Worm (Caenorhabditis elegans) whole organism, L4 larva: Measurements from ENCODE around the gene F22B7.3.

Source experiments
- F10B5.3 ChIP-seq: sonication (generic microtip); optimal IDR thresholded peaks from 2 replicates; lab custom pipeline; 2016; ENCODE audit warnings: mild to moderate bottlenecking, missing genetic modification characterization, missing compliant biosample characterization
- F26F4.8 ChIP-seq: fragments of 200-800 bp; sonication (Bioruptor generic); conservative IDR thresholded peaks from 2 replicates; pipeline ENCODE4 v1.3.6; 2022; ENCODE audit warnings: missing genetic modification characterization, missing compliant biosample characterization
- F37D6.2 ChIP-seq: sonication (generic microtip); optimal IDR thresholded peaks from 2 replicates; lab custom pipeline; 2016; ENCODE audit warnings: mild to moderate bottlenecking, missing genetic modification characterization, missing compliant biosample characterization
- F44E2.7 ChIP-seq: fragments of 200-800 bp; sonication (Bioruptor generic); IDR thresholded peaks from 2 replicates; pipeline ENCODE4 v2.1.2; 2022; ENCODE audit warnings: missing genetic modification characterization, missing compliant biosample characterization
- T20F7.1 ChIP-seq: fragments of 200-800 bp; sonication (Bioruptor generic); optimal IDR thresholded peaks from 2 replicates; lab custom pipeline; 2018; ENCODE audit warnings: mild to moderate bottlenecking, missing genetic modification characterization, missing compliant biosample characterization
- Y105C5A.15 ChIP-seq: fragments of 200-800 bp; sonication (Bioruptor generic); IDR thresholded peaks from 2 replicates; pipeline ENCODE4 v1.3.6; 2022; ENCODE audit warnings: missing genetic modification characterization, missing compliant biosample characterization
- ZK546.5 ChIP-seq, 2 experiments: sonication (generic microtip); optimal IDR thresholded peaks; 2 replicates each; lab custom pipeline; 2017; ENCODE audit warnings: missing biosample characterization in 2 of 2, missing genetic modification characterization in 2 of 2
- aha-1 ChIP-seq: fragments of 150-350 bp; peaks from one replicate; lab custom pipeline; 2014; ENCODE audit warnings: missing biosample characterization, missing genetic modification characterization
- aly-2 ChIP-seq: sonication (generic microtip); optimal IDR thresholded peaks from 2 replicates; lab custom pipeline; 2018; ENCODE audit warnings: missing biosample characterization, missing genetic modification characterization
- ama-1 ChIP-seq: fragments of 150-350 bp; optimal IDR thresholded peaks from 2 replicates; lab custom pipeline; 2014; ENCODE audit warnings: inconsistent platforms, mixed read lengths
- ceh-28 ChIP-seq: fragments of 150-350 bp; optimal IDR thresholded peaks from 2 replicates; lab custom pipeline; 2014; ENCODE audit warnings: missing biosample characterization, missing genetic modification reagents, missing genetic modification characterization
- ceh-32 ChIP-seq: sonication (generic microtip); optimal IDR thresholded peaks from 2 replicates; lab custom pipeline; 2016; ENCODE audit warnings: mild to moderate bottlenecking, missing genetic modification characterization, missing compliant biosample characterization; ENCODE audit not compliant: poor library complexity
- ces-1 ChIP-seq: fragments of 150-350 bp; sonication (generic microtip); optimal IDR thresholded peaks from 4 replicates; lab custom pipeline; 2014; ENCODE audit warnings: missing biosample characterization, missing genetic modification reagents, missing genetic modification characterization
- cey-2 ChIP-seq: sonication (generic microtip); optimal IDR thresholded peaks from 3 replicates; lab custom pipeline; 2017; ENCODE audit warnings: missing genetic modification characterization, mild to moderate bottlenecking, missing compliant biosample characterization, antibody characterized with exemption, borderline replicate concordance; ENCODE audit not compliant: insufficient read depth
- dve-1 ChIP-seq: sonication (generic microtip); optimal IDR thresholded peaks from 2 replicates; lab custom pipeline; 2017; ENCODE audit warnings: antibody characterized with exemption, mild to moderate bottlenecking, missing genetic modification characterization, missing compliant biosample characterization; ENCODE audit not compliant: insufficient read depth
- egl-43 ChIP-seq: fragments of 200-800 bp; sonication (Bioruptor generic); IDR thresholded peaks from 2 replicates; pipeline ENCODE4 v1.3.6; 2022; ENCODE audit warnings: missing genetic modification reagents, missing genetic modification characterization, missing compliant biosample characterization
- fkh-10 ChIP-seq: fragments of 150-350 bp; optimal IDR thresholded peaks from 2 replicates; lab custom pipeline; 2014; ENCODE audit warnings: missing biosample characterization, missing genetic modification reagents, missing genetic modification characterization
- hlh-11 ChIP-seq: fragments of 200-800 bp; sonication (Bioruptor generic); optimal IDR thresholded peaks from 2 replicates; lab custom pipeline; 2018; ENCODE audit warnings: mild to moderate bottlenecking, missing genetic modification characterization, missing compliant biosample characterization
- hlh-30 ChIP-seq: sonication (generic microtip); optimal IDR thresholded peaks from 2 replicates; lab custom pipeline; 2017; ENCODE audit warnings: antibody characterized with exemption, mild to moderate bottlenecking, missing genetic modification characterization, missing compliant biosample characterization; ENCODE audit not compliant: insufficient read depth
- jun-1 ChIP-seq: fragments of 150-350 bp; optimal IDR thresholded peaks from 2 replicates; lab custom pipeline; 2014; ENCODE audit warnings: missing biosample characterization, missing genetic modification reagents, missing genetic modification characterization
- lin-1 ChIP-seq: fragments of 200-800 bp; sonication (Bioruptor generic); IDR thresholded peaks from 2 replicates; pipeline ENCODE4 v1.3.6; 2022; ENCODE audit warnings: missing genetic modification reagents, missing genetic modification characterization, missing compliant biosample characterization
- lin-15B ChIP-seq: fragments of 150-350 bp; sonication (generic microtip); optimal IDR thresholded peaks from 3 replicates; lab custom pipeline; 2014; ENCODE audit warnings: missing biosample characterization, missing genetic modification characterization
- lin-29 ChIP-seq: fragments of 200-800 bp; sonication (Bioruptor generic); IDR thresholded peaks from 2 replicates; pipeline ENCODE4 v1.3.6; 2022; ENCODE audit warnings: missing genetic modification reagents, missing genetic modification characterization, missing compliant biosample characterization
- lsy-2 ChIP-seq, 2 experiments: fragments of 150-350 bp in 1 of 2; sonication (generic microtip) in 1 of 2; optimal IDR thresholded peaks; 2 replicates each; lab custom pipeline; 2014 to 2017; ENCODE audit warnings: missing biosample characterization in 2 of 2, missing genetic modification characterization in 2 of 2
- madf-9 ChIP-seq: fragments of 200-800 bp; sonication (Bioruptor generic); conservative IDR thresholded peaks from 2 replicates; pipeline ENCODE4 v1.3.6; 2022; ENCODE audit warnings: missing genetic modification reagents, missing genetic modification characterization, missing compliant biosample characterization
- mxl-2 ChIP-seq: fragments of 200-800 bp; sonication (Bioruptor generic); conservative IDR thresholded peaks from 2 replicates; pipeline ENCODE4 v1.3.6; 2022; ENCODE audit warnings: missing genetic modification reagents, missing genetic modification characterization, missing compliant biosample characterization
- mxl-3 ChIP-seq: fragments of 200-800 bp; sonication (Bioruptor generic); optimal IDR thresholded peaks from 2 replicates; lab custom pipeline; 2018; ENCODE audit warnings: mild to moderate bottlenecking, missing genetic modification characterization, missing compliant biosample characterization
- nhr-10 ChIP-seq: fragments of 150-350 bp; optimal IDR thresholded peaks from 2 replicates; lab custom pipeline; 2014; ENCODE audit warnings: missing biosample characterization, missing genetic modification characterization
- nhr-11 ChIP-seq: fragments of 150-350 bp; optimal IDR thresholded peaks from 2 replicates; lab custom pipeline; 2014; ENCODE audit warnings: missing biosample characterization, missing genetic modification characterization
- nhr-28 ChIP-seq: fragments of 150-350 bp; optimal IDR thresholded peaks from 2 replicates; lab custom pipeline; 2014; ENCODE audit warnings: missing biosample characterization, missing genetic modification characterization
- nhr-42 ChIP-seq: fragments of 200-800 bp; sonication (Bioruptor generic); IDR thresholded peaks from 2 replicates; pipeline ENCODE4 v1.3.6; 2022; ENCODE audit warnings: missing genetic modification characterization, missing compliant biosample characterization
- nhr-48 ChIP-seq: sonication (generic microtip); optimal IDR thresholded peaks from 2 replicates; lab custom pipeline; 2016; ENCODE audit warnings: mild to moderate bottlenecking, missing genetic modification characterization, missing compliant biosample characterization
- nhr-76 ChIP-seq: fragments of 150-350 bp; optimal IDR thresholded peaks from 2 replicates; lab custom pipeline; 2014; ENCODE audit warnings: missing biosample characterization, missing genetic modification characterization
- pha-4 ChIP-seq, 2 experiments: fragments of 150-350 bp in 1 of 2; fragments of 200-800 bp in 1 of 2; sonication (Bioruptor generic) in 1 of 2; IDR thresholded peaks in 1 of 2; optimal IDR thresholded peaks in 1 of 2; 2 replicates each; pipeline versions ENCODE4 v1.3.6 to Lab custom; 2014 to 2022; ENCODE audit warnings: missing genetic modification characterization in 2 of 2, missing genetic modification reagents in 2 of 2, missing biosample characterization in 1 of 2, missing compliant biosample characterization in 1 of 2
- rbr-2 ChIP-seq: sonication (generic microtip); optimal IDR thresholded peaks from 2 replicates; lab custom pipeline; 2016; ENCODE audit warnings: missing genotype, missing genetic modification characterization, missing compliant biosample characterization
- set-16 ChIP-seq: fragments of 200-800 bp; sonication (Bioruptor generic); IDR thresholded peaks from 2 replicates; pipeline ENCODE4 v1.3.6; 2022; ENCODE audit warnings: missing genetic modification reagents, missing genetic modification characterization, missing compliant biosample characterization
- skn-1 ChIP-seq: fragments of 150-350 bp; optimal IDR thresholded peaks from 2 replicates; lab custom pipeline; 2014; ENCODE audit warnings: missing biosample characterization, missing genetic modification characterization
- tag-97 ChIP-seq: fragments of 200-800 bp; sonication (Bioruptor generic); IDR thresholded peaks from 2 replicates; pipeline ENCODE4 v1.3.6; 2022; ENCODE audit warnings: missing genetic modification characterization, missing compliant biosample characterization
- unc-130 ChIP-seq: sonication (generic microtip); optimal IDR thresholded peaks from 2 replicates; lab custom pipeline; 2016; ENCODE audit warnings: missing genetic modification reagents, missing genetic modification characterization, missing compliant biosample characterization
- unc-62 ChIP-seq, 3 experiments: fragments of 150-350 bp in 1 of 3; sonication (generic microtip); optimal IDR thresholded peaks in 2 of 3; peaks in 1 of 3; 1 replicate in 1 of 3; 2 replicates in 2 of 3; lab custom pipeline; 2014 to 2017; ENCODE audit warnings: missing biosample characterization in 3 of 3, missing genetic modification characterization in 3 of 3, missing genetic modification reagents in 3 of 3, missing genotype in 1 of 3
- vab-7 ChIP-seq: fragments of 200-800 bp; sonication (Bioruptor generic); IDR thresholded peaks from 2 replicates; pipeline ENCODE4 v1.3.6; 2022; ENCODE audit warnings: missing genetic modification reagents, missing genetic modification characterization, missing compliant biosample characterization
- zfp-3 ChIP-seq: fragments of 200-800 bp; sonication (Bioruptor generic); conservative IDR thresholded peaks from 2 replicates; pipeline ENCODE4 v1.3.6; 2022; ENCODE audit warnings: missing genetic modification reagents, missing genetic modification characterization, missing compliant biosample characterization
- zip-2 ChIP-seq: fragments of 150-350 bp; optimal IDR thresholded peaks from 2 replicates; lab custom pipeline; 2014; ENCODE audit warnings: missing biosample characterization, missing genetic modification characterization
- ztf-11 ChIP-seq: fragments of 150-350 bp; optimal IDR thresholded peaks from 2 replicates; lab custom pipeline; 2014; ENCODE audit warnings: missing biosample characterization, missing genetic modification characterization

The F22B7.3 gene

DNA sequence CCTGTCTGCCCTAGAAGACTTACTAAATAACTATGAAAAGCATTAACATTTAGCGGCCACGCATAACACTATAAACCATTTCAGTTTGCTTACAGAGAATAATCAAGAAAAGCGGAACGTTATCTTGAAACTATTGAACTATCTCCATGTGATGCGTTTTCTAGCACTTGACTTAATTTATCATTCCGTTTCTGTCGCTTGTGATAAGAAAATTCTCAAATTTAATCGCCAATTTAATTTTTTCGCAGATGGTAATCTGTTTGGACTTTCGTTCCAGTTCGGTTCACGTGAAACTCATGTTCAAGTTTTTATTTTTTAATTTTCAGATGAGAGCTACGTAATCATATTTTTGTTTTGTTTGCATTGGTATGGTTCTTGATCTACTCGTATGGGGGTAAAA is 8.3 kb downstream of the F22B7.3 start (continued):
- TF ChIP-seq zfp-3 (GFP tag; lab: Robert Waterston, UW) (no peak), aha-1 (peak; percentile 76), unc-130 (GFP tag; lab: Kevin White, UChicago) (no peak), F44E2.7 (GFP tag; lab: Robert Waterston, UW) (no peak), set-16 (GFP tag; lab: Robert Waterston, UW) (no peak), lsy-2 (tag; optimal IDR thresholded peaks at IDR 0.05; lab: Kevin White, UChicago) (peak in 1 of 2 experiments; percentile 8)

DNA sequence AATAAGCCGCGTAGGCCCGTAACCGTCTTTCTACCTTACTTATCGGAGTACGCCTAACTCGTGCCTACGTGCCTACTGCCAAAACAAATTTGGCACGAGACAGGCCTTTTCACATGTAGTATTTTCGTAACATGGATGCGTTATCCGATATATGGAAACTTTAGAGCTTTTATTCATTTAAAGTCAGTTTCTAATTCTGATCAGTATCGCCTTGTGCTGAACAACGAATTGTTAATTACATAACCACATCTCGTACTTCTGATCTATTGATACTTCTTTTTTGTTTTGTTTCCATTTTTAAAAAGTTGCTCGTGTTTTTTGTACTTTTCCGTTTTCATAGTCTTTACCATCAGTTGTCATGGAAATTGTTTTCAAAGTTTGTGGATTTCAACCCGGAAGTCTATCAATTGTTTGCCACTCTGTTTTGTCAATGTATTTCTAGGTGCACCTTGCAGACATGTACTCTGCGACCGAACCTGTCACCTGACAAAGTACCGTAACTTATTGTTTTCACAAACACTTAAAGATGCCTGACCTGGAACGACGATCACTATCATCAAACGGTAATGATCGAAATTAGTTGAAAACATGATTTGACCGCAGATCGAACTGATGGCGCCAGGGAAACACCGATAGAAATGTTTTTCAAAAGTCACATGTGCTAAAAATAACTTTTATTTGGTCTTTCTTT is 9.1 kb downstream of the F22B7.3 start:
- TF ChIP-seq ama-1 (lab: Kevin White, UChicago) (no peak), cey-2 (no peak), lin-29 (GFP tag; lab: Robert Waterston, UW) (no peak), mxl-3 (GFP tag; lab: Kevin White, UChicago) (no peak), aha-1 (peak; percentile 97), ces-1 (GFP tag; lab: Kevin White, UChicago) (no peak), T20F7.1 (GFP tag; lab: Kevin White, UChicago) (no peak), nhr-48 (tag; lab: Kevin White, UChicago) (no peak)
- TF ChIP-seq, all 104 proteins: peak for 1

DNA sequence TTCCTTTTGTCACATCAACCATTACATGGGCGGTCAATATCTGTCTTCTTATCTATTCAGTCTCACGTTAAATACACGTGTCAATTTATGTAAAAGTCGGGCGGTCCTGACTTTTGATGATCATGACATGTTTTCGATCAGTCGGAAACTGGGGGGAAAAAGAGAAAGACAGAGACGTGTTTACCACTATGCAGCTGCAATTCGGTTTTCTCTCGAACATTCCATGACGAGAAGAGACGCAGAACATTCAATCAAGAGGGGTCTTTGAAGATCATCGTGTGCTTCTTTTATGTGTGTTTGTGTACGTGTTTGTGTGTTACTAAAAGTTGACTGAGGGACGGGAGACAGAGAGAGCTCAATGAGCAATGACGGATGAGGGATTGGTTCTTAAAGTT is 9.7 kb downstream of the F22B7.3 start:
- TF ChIP-seq ztf-11 (tag; lab: Kevin White, UChicago): no peak
- TF ChIP-seq aly-2: no peak
- peak; percentile 79 for TF ChIP-seq ama-1 (lab: Kevin White, UChicago)
- no peak for TF ChIP-seq fkh-10 (GFP tag; lab: Kevin White, UChicago)
- TF ChIP-seq lsy-2 (tag; optimal IDR thresholded peaks at IDR 0.05; lab: Kevin White, UChicago): peak; percentile 74 to 87
- no peak for TF ChIP-seq tag-97 (GFP tag; lab: Robert Waterston, UW)
- TF ChIP-seq set-16 (GFP tag; lab: Robert Waterston, UW): peak; percentile 23; the same call in 1 of the 2 replicates
- TF ChIP-seq vab-7 (GFP tag; lab: Robert Waterston, UW): no peak
- TF ChIP-seq hlh-30 (tag; lab: Kevin White, UChicago): peak; percentile 96
- TF ChIP-seq ZK546.5 (tag; optimal IDR thresholded peaks at IDR 0.05; lab: Kevin White, UChicago): no peak
- peak; percentile 93 for TF ChIP-seq mxl-2 (GFP tag; lab: Robert Waterston, UW)
- TF ChIP-seq lin-29 (GFP tag; lab: Robert Waterston, UW): no peak
- peak; percentile 70 for TF ChIP-seq aha-1
- peak; percentile 44 for TF ChIP-seq madf-9
- TF ChIP-seq zip-2 (tag; lab: Kevin White, UChicago): peak; percentile 71
- no peak for TF ChIP-seq F10B5.3
- TF ChIP-seq skn-1 (tag; lab: Kevin White, UChicago): peak; percentile 53
- TF ChIP-seq nhr-42 (GFP tag; lab: Robert Waterston, UW): peak; percentile 60; the same call in 1 of the 2 replicates
- TF ChIP-seq nhr-76 (tag; lab: Kevin White, UChicago): no peak
- TF ChIP-seq ceh-28: peak; percentile 32
- peak; percentile 89 for TF ChIP-seq nhr-28 (tag; lab: Kevin White, UChicago)
- TF ChIP-seq lin-15B (tag; lab: Kevin White, UChicago): no peak
- TF ChIP-seq F37D6.2 (tag; lab: Kevin White, UChicago): peak; percentile 19
- peak; percentile 89 for TF ChIP-seq lin-1 (GFP tag; lab: Robert Waterston, UW)
- TF ChIP-seq nhr-10 (tag; lab: Kevin White, UChicago): peak; percentile 80
- TF ChIP-seq jun-1 (tag; lab: Kevin White, UChicago): peak; percentile 49
- peak; percentile 77 for TF ChIP-seq pha-4 (GFP tag; IDR thresholded peaks at IDR 0.05; lab: Robert Waterston, UW)
- TF ChIP-seq pha-4 (tag; optimal IDR thresholded peaks at IDR 0.05; lab: Kevin White, UChicago): peak; percentile 97
- no peak for TF ChIP-seq egl-43 (GFP tag; lab: Robert Waterston, UW)
- TF ChIP-seq hlh-11 (tag; lab: Kevin White, UChicago): peak; percentile 99
- peak; percentile 45 to 99 for TF ChIP-seq unc-62 (GFP tag; optimal IDR thresholded peaks at IDR 0.05 in 1 of 2; lab: Kevin White, UChicago)
- peak; percentile 31 for TF ChIP-seq unc-62 (tag; optimal IDR thresholded peaks at IDR 0.05; lab: Kevin White, UChicago)
- peak; percentile 90 for TF ChIP-seq rbr-2
- TF ChIP-seq dve-1 (tag; lab: Kevin White, UChicago): peak; percentile 96
- peak; percentile 98 for TF ChIP-seq nhr-11 (tag; lab: Kevin White, UChicago)
- no peak for TF ChIP-seq Y105C5A.15 (GFP tag; lab: Robert Waterston, UW)
- TF ChIP-seq F26F4.8 (GFP tag; lab: Robert Waterston, UW): no peak
- peak; percentile 97 for TF ChIP-seq nhr-48 (tag; lab: Kevin White, UChicago)
- peak; percentile 98 for TF ChIP-seq mxl-3 (GFP tag; lab: Kevin White, UChicago)
- no peak for TF ChIP-seq ceh-32
